Worm (Caenorhabditis elegans) whole organism, midembryonic: ENCODE measurements around the gene lin-42.

ENCODE experiments used
- cog-1 ChIP-seq: sonication (generic microtip); optimal IDR thresholded peaks from 2 replicates; lab custom pipeline; 2016; ENCODE audit warnings: missing genetic modification characterization, missing compliant biosample characterization
- flt-1 ChIP-seq: fragments of 200-800 bp; sonication (Bioruptor generic); IDR thresholded peaks from 2 replicates; pipeline ENCODE4 v1.3.6; 2022; ENCODE audit warnings: missing genetic modification characterization, missing compliant biosample characterization
- klf-2 ChIP-seq: fragments of 200-800 bp; sonication (Bioruptor generic); conservative IDR thresholded peaks from 2 replicates; pipeline ENCODE4 v1.3.6; 2022; ENCODE audit warnings: missing genetic modification reagents, missing genetic modification characterization, missing compliant biosample characterization
- med-1 ChIP-seq: sonication (generic microtip); optimal IDR thresholded peaks from 2 replicates; lab custom pipeline; 2017; ENCODE audit warnings: missing genetic modification characterization, mild to moderate bottlenecking, missing compliant biosample characterization, antibody characterized with exemption, missing genetic modification reagents; ENCODE audit not compliant: insufficient read depth
- tab-1 ChIP-seq: fragments of 200-800 bp; sonication (Bioruptor generic); IDR thresholded peaks from 2 replicates; pipeline ENCODE4 v1.3.6; 2022; ENCODE audit warnings: missing genetic modification characterization, missing compliant biosample characterization

DNA sequence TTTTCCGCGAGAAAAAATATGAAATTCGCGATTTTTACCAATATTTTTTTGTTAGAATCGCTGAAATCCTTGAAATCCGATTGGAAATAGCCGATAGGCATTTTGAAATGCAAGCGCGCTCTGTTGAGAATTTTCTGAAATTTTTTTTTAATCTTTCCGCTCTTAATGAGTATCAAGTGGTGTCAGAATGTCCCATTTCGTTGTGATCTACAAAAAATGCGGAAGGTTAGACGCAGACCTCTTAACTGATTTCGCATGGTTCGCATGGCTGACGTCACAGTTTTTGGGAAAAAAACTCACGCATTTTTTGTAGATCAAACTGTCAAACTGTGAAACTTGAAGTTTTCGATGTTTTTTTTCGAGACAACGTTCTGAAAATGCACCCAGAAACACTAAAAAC lies 19.7 kb upstream of the lin-42 start, which contains the start of gene srw-66:
- TF ChIP-seq flt-1 (no peak), klf-2 (GFP tag; lab: Robert Waterston, UW) (no peak), tab-1 (GFP tag; lab: Robert Waterston, UW) (no peak), cog-1 (tag; lab: Kevin White, UChicago) (no peak), med-1 (GFP tag; lab: Kevin White, UChicago) (no peak)
